Worm (Caenorhabditis elegans) whole organism, L3 larva: ENCODE measurements around the gene M18.3.

Experiments
- R02D3.7 ChIP-seq: fragments of 150-350 bp; optimal IDR thresholded peaks from 2 replicates; lab custom pipeline; 2014; ENCODE audit warnings: missing biosample characterization, missing genetic modification characterization
- aly-2 ChIP-seq: fragments of 150-350 bp; optimal IDR thresholded peaks from 2 replicates; lab custom pipeline; 2014; ENCODE audit warnings: missing biosample characterization, missing genetic modification characterization
- ama-1 ChIP-seq: fragments of 150-350 bp; optimal IDR thresholded peaks from 2 replicates; lab custom pipeline; 2018
- ceh-16 ChIP-seq: sonication (generic microtip); optimal IDR thresholded peaks from 2 replicates; lab custom pipeline; 2017; ENCODE audit warnings: missing biosample characterization, missing genetic modification characterization
- ceh-28 ChIP-seq: fragments of 150-350 bp; optimal IDR thresholded peaks from 2 replicates; lab custom pipeline; 2014; ENCODE audit warnings: missing biosample characterization, missing genetic modification reagents, missing genetic modification characterization
- daf-12 ChIP-seq: fragments of 150-350 bp; optimal IDR thresholded peaks from 2 replicates; lab custom pipeline; 2014; ENCODE audit warnings: missing biosample characterization, missing genetic modification reagents, missing genetic modification characterization
- egl-27 ChIP-seq: sonication (generic microtip); optimal IDR thresholded peaks from 4 replicates; lab custom pipeline; 2017; ENCODE audit warnings: missing biosample characterization, missing genetic modification reagents, missing genetic modification characterization
- egl-5 ChIP-seq: fragments of 150-350 bp; optimal IDR thresholded peaks from 2 replicates; lab custom pipeline; 2017; ENCODE audit warnings: missing biosample characterization, missing genetic modification reagents, missing genetic modification characterization, inconsistent platforms
- elt-1 ChIP-seq: fragments of 150-350 bp; optimal IDR thresholded peaks from 2 replicates; lab custom pipeline; 2014; ENCODE audit warnings: missing biosample characterization, missing genetic modification characterization
- elt-3 ChIP-seq, 3 experiments: fragments of 150-350 bp in 1 of 3; sonication (generic microtip) in 2 of 3; optimal IDR thresholded peaks; 2 replicates in 2 of 3; 4 replicates in 1 of 3; lab custom pipeline; 2014 to 2017; ENCODE audit warnings: missing biosample characterization in 3 of 3, missing genetic modification characterization in 3 of 3
- fkh-2 ChIP-seq: fragments of 150-350 bp; optimal IDR thresholded peaks from 2 replicates; lab custom pipeline; 2014; ENCODE audit warnings: missing biosample characterization, missing genetic modification reagents, missing genetic modification characterization
- hmg-11 ChIP-seq: sonication (generic microtip); optimal IDR thresholded peaks from 2 replicates; lab custom pipeline; 2016; ENCODE audit warnings: missing genetic modification characterization, missing compliant biosample characterization
- jun-1 ChIP-seq: fragments of 150-350 bp; optimal IDR thresholded peaks from 2 replicates; lab custom pipeline; 2014; ENCODE audit warnings: missing biosample characterization, missing genetic modification reagents, missing genetic modification characterization
- lin-15B ChIP-seq: fragments of 150-350 bp; optimal IDR thresholded peaks from 2 replicates; lab custom pipeline; 2014; ENCODE audit warnings: missing biosample characterization, missing genetic modification characterization
- lsy-12 ChIP-seq: sonication (generic microtip); optimal IDR thresholded peaks from 2 replicates; lab custom pipeline; 2016; ENCODE audit warnings: mild to moderate bottlenecking, missing genetic modification characterization, missing compliant biosample characterization
- mdl-1 ChIP-seq: fragments of 150-350 bp; optimal IDR thresholded peaks from 2 replicates; lab custom pipeline; 2014; ENCODE audit warnings: missing biosample characterization, missing genetic modification characterization
- mml-1 ChIP-seq: fragments of 150-350 bp; sonication (generic microtip); optimal IDR thresholded peaks from 3 replicates; lab custom pipeline; 2014; ENCODE audit warnings: missing biosample characterization, missing genetic modification characterization
- nfya-1 ChIP-seq: sonication (generic microtip); optimal IDR thresholded peaks from 2 replicates; lab custom pipeline; 2017; ENCODE audit warnings: missing genetic modification characterization, mild to moderate bottlenecking, missing compliant biosample characterization, antibody characterized with exemption, moderate library complexity; ENCODE audit not compliant: insufficient read depth
- nhr-12 ChIP-seq: fragments of 150-350 bp; optimal IDR thresholded peaks from 2 replicates; lab custom pipeline; 2014; ENCODE audit warnings: missing biosample characterization, missing genetic modification characterization
- nhr-23 ChIP-seq: fragments of 150-350 bp; optimal IDR thresholded peaks from 2 replicates; lab custom pipeline; 2014; ENCODE audit warnings: missing biosample characterization, missing genetic modification reagents, missing genetic modification characterization
- nhr-237 ChIP-seq: fragments of 150-350 bp; optimal IDR thresholded peaks from 2 replicates; lab custom pipeline; 2014; ENCODE audit warnings: missing biosample characterization, missing genetic modification characterization
- nhr-25 ChIP-seq: sonication (generic microtip); optimal IDR thresholded peaks from 2 replicates; lab custom pipeline; 2017; ENCODE audit warnings: missing biosample characterization, missing genetic modification characterization
- nhr-28 ChIP-seq: fragments of 150-350 bp; optimal IDR thresholded peaks from 2 replicates; lab custom pipeline; 2014; ENCODE audit warnings: missing biosample characterization, missing genetic modification characterization
- nhr-43 ChIP-seq: sonication (generic microtip); optimal IDR thresholded peaks from 2 replicates; lab custom pipeline; 2016; ENCODE audit warnings: mild to moderate bottlenecking, missing genetic modification characterization, missing compliant biosample characterization; ENCODE audit not compliant: poor library complexity, severe bottlenecking
- nhr-67 ChIP-seq: fragments of 150-350 bp; optimal IDR thresholded peaks from 2 replicates; lab custom pipeline; 2014; ENCODE audit warnings: missing biosample characterization, missing genetic modification characterization
- nhr-76 ChIP-seq: fragments of 150-350 bp; sonication (generic microtip); optimal IDR thresholded peaks from 5 replicates; lab custom pipeline; 2014; ENCODE audit warnings: missing biosample characterization, missing genetic modification characterization
- nhr-77 ChIP-seq: fragments of 150-350 bp; optimal IDR thresholded peaks from 2 replicates; lab custom pipeline; 2014; ENCODE audit warnings: missing biosample characterization, missing genetic modification characterization
- pha-4 ChIP-seq: fragments of 150-350 bp; optimal IDR thresholded peaks from 2 replicates; lab custom pipeline; 2014; ENCODE audit warnings: missing biosample characterization, missing genetic modification reagents, missing genetic modification characterization
- sea-2 ChIP-seq: fragments of 150-350 bp; sonication (generic microtip); optimal IDR thresholded peaks from 4 replicates; lab custom pipeline; 2014; ENCODE audit warnings: missing biosample characterization, missing genetic modification reagents, missing genetic modification characterization
- snpc-4 ChIP-seq: fragments of 150-350 bp; optimal IDR thresholded peaks from 2 replicates; lab custom pipeline; 2014; ENCODE audit warnings: missing biosample characterization, missing genetic modification characterization
- tbx-2 ChIP-seq: sonication (generic microtip); optimal IDR thresholded peaks from 2 replicates; lab custom pipeline; 2016; ENCODE audit warnings: mild to moderate bottlenecking, missing genetic modification characterization, missing compliant biosample characterization
- unc-39 ChIP-seq: sonication (generic microtip); optimal IDR thresholded peaks from 4 replicates; lab custom pipeline; 2017; ENCODE audit warnings: missing biosample characterization, missing genetic modification characterization
- ztf-11 ChIP-seq: fragments of 150-350 bp; optimal IDR thresholded peaks from 2 replicates; lab custom pipeline; 2014; ENCODE audit warnings: missing biosample characterization, missing genetic modification characterization
- ztf-4 ChIP-seq: fragments of 150-350 bp; optimal IDR thresholded peaks from 2 replicates; lab custom pipeline; 2014; ENCODE audit warnings: missing biosample characterization, missing genetic modification characterization

M18.3 gene

DNA sequence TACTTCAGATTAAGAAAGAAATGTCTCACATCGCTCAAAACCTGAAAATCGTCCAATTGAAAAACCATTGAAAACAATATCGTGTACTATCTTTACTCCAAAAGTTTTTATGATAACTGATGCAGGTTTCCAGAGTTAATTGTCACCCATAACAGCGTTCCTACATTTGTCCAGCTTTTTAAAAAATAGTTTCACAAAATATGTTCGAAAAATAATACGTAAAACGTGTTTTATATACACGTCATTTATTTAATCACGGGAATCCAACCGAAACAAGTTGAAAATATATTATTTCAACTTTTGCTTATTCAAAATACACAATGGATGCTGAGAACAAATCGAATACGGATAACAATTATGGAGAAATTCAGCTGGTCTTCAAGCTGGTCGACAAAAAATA is 30.2 kb upstream of the M18.3 start, which contains the start of gene K08E4.7:
TSS of gene K08E4.7 (plus strand) at position 301 of the 400 bp plus-strand sequence.
- TF ChIP-seq ztf-11 (tag; lab: Kevin White, UChicago) (no peak), elt-3 (tag; optimal IDR thresholded peaks at IDR 0.05; lab: Kevin White, UChicago) (no peak), mml-1 (no peak), tbx-2 (tag; lab: Kevin White, UChicago) (no peak), ceh-16 (tag; lab: Kevin White, UChicago) (no peak), jun-1 (tag; lab: Kevin White, UChicago) (no peak), R02D3.7 (no peak), pha-4 (no peak), sea-2 (GFP tag; lab: Kevin White, UChicago) (no peak), ztf-4 (tag; lab: Kevin White, UChicago) (no peak), fkh-2 (tag; lab: Kevin White, UChicago) (no peak), nhr-25 (no peak)

DNA sequence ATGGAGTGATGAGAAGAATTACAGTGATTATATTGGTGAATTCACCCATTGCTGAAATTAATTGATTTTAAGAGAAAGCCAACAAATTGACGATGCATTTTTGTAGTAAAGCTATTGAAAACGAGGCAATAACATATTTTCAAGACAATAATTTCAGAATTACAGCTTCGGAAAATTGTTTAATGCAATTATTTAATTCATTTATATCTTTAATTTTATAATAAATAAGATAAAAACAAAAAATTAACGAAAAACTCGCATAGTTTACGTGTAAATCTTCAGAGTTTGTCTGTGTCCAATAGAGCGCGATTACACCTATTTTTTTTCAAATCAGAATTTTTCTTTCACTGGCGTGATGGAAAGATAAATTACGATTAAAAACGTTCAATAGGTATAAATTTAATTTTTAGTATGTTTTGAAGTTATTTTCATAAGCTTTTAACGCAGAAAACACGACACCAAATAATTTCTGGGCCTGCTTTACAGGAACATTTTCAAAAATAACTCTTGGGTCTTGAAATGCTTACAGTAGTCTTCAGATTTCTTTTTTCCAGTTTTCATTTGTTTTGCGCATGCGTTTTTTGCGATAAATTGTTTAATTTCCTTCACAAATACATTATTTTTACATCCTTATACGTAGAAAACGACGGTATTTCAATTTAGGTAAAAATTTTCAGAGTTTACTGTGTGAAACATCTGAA is 27.4 kb upstream of the M18.3 start, which contains the start of gene tmed-1:
TSS of gene tmed-1 (minus strand) at position 51 of the 701 bp plus-strand sequence.
- TF ChIP-seq ceh-28 (tag; lab: Kevin White, UChicago) (no peak), mdl-1 (no peak), ama-1 (lab: Kevin White, UChicago) (no peak), snpc-4 (tag; lab: Kevin White, UChicago) (no peak), nhr-12 (tag; lab: Kevin White, UChicago) (no peak), tbx-2 (tag; lab: Kevin White, UChicago) (no peak), nhr-67 (no peak), daf-12 (tag; lab: Kevin White, UChicago) (no peak), nhr-28 (no peak), nhr-43 (tag; lab: Kevin White, UChicago) (no peak), ceh-16 (tag; lab: Kevin White, UChicago) (no peak), egl-5 (tag; lab: Kevin White, UChicago) (no peak), nhr-77 (no peak), pha-4 (no peak), aly-2 (no peak)

DNA sequence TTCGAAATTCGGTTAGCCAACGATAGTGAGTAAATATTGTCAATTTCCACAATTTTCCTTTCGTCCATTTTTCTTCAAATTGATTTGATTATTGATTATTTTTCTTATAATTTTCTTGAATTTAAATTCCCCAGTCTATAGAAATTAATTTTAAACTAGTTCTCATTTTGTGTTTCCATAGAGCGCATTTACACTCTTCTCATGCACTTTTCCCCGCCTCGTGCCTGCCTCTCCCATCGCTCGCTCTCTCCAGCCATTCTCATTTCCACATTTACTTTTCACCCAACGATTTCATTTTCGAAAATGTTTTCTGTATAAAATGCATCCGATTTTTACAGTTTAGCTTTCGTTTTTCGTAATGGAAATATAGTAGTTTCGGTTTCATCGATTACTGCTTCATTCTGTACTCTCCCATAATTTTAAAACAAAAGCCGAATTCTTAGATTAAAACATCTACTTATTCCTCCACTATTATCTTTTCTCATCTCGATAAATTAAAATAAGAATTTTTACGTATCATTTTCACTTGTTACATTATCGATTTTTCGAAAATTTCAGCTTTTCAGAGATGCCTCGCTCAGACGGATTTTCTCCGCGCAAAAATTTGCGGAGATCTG is 26.6 kb upstream of the M18.3 start, which contains the start of gene lex-1:
TSS of gene lex-1 (plus strand) at position 567 of the 617 bp plus-strand sequence.
- TF ChIP-seq lin-15B (tag; lab: Kevin White, UChicago): peak; percentile 84
- TF ChIP-seq snpc-4 (tag; lab: Kevin White, UChicago): peak; percentile 22
- TF ChIP-seq pha-4: peak; percentile 77
- TF ChIP-seq nhr-23 (tag; lab: Kevin White, UChicago): peak; percentile 5
- TF ChIP-seq jun-1 (tag; lab: Kevin White, UChicago): peak; percentile 12
- TF ChIP-seq nfya-1 (tag; lab: Kevin White, UChicago): peak; percentile 63
- no peak for TF ChIP-seq nhr-237 (tag; lab: Kevin White, UChicago)
- TF ChIP-seq egl-5 (tag; lab: Kevin White, UChicago): peak; percentile 42
- no peak for TF ChIP-seq nhr-12 (tag; lab: Kevin White, UChicago)
- TF ChIP-seq hmg-11 (tag; lab: Kevin White, UChicago): peak; percentile 17
- TF ChIP-seq tbx-2 (tag; lab: Kevin White, UChicago): no peak
- TF ChIP-seq, all 47 proteins: peak for 8

DNA sequence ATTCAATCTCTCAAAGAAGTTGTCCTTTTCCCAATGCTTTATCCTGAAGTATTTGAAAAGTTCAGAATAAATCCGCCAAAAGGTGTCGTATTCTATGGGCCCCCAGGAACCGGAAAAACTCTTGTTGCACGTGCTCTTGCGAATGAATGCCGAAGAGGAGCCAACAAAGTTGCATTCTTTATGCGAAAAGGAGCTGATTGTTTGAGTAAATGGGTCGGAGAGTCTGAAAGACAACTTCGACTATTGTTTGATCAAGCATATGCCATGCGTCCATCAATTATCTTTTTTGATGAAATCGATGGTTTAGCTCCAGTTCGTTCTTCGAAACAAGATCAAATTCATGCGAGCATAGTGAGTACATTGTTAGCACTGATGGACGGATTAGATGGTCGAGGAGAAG is 24.9 kb upstream of the M18.3 start:
- TF ChIP-seq nhr-67: no peak
- no peak for TF ChIP-seq nhr-23 (tag; lab: Kevin White, UChicago)
- no peak for TF ChIP-seq egl-5 (tag; lab: Kevin White, UChicago)
- no peak for TF ChIP-seq nhr-237 (tag; lab: Kevin White, UChicago)
- TF ChIP-seq unc-39 (tag; lab: Kevin White, UChicago): no peak
- TF ChIP-seq pha-4: no peak
- TF ChIP-seq lsy-12 (tag; lab: Kevin White, UChicago): no peak
- TF ChIP-seq nhr-76 (tag; lab: Kevin White, UChicago): no peak
- TF ChIP-seq elt-3 (tag; optimal IDR thresholded peaks at IDR 0.05; lab: Kevin White, UChicago): no peak
- no peak for TF ChIP-seq R02D3.7
- TF ChIP-seq egl-27: no peak
- TF ChIP-seq lin-15B (tag; lab: Kevin White, UChicago): no peak
- no peak for TF ChIP-seq elt-1 (tag; lab: Kevin White, UChicago)
- no peak for TF ChIP-seq mml-1
- TF ChIP-seq sea-2 (GFP tag; lab: Kevin White, UChicago): no peak
- no peak for TF ChIP-seq ztf-11 (tag; lab: Kevin White, UChicago)
- no peak for TF ChIP-seq fkh-2 (tag; lab: Kevin White, UChicago)
- TF ChIP-seq ceh-28 (tag; lab: Kevin White, UChicago): no peak
- TF ChIP-seq aly-2: no peak
